Worm (Caenorhabditis elegans): Measurements from ENCODE around the gene T05A7.3.

Gene T05A7.3

ce11 chrII:4672584-4673110 is 2.9 kb upstream of the T05A7.3 start, which contains the start of the genes clec-140 and hmg-11:
Gene clec-140, plus strand, starts transcription at chrII:4673060.
Gene hmg-11, plus strand, starts transcription at chrII:4673085.
- TF ChIP-seq ham-2 (GFP tag; optimal IDR thresholded peaks at IDR 0.05) (no peak), lsy-2 (tag; optimal IDR thresholded peaks at IDR 0.05) (peak; percentile 3), tbx-8 (GFP tag; optimal IDR thresholded peaks at IDR 0.05) (no peak), nhr-237 (tag; optimal IDR thresholded peaks at IDR 0.05) (no peak), ces-1 (GFP tag; optimal IDR thresholded peaks at IDR 0.05) (peak; percentile 83), nhr-28 (tag; optimal IDR thresholded peaks at IDR 0.05) (no peak), sptf-1 (tag; optimal IDR thresholded peaks at IDR 0.05) (peak; percentile 65), elt-1 (tag; optimal IDR thresholded peaks at IDR 0.05; ENCODE audit: borderline replicate concordance, insufficient read depth) (no peak), flh-1 (GFP tag; optimal IDR thresholded peaks at IDR 0.05) (no peak), bed-3 (GFP tag; optimal IDR thresholded peaks at IDR 0.05) (no peak), ceh-43 (GFP tag; optimal IDR thresholded peaks at IDR 0.05) (peak; percentile 22), sem-2 (GFP tag; optimal IDR thresholded peaks at IDR 0.05) (no peak), ceh-83 (GFP tag; optimal IDR thresholded peaks at IDR 0.05) (no peak), lin-32 (GFP tag; optimal IDR thresholded peaks at IDR 0.05) (peak; percentile 59), lin-13 (tag; optimal IDR thresholded peaks at IDR 0.05) (peak; percentile 30), mep-1 (tag; optimal IDR thresholded peaks at IDR 0.05) (peak; percentile 90), nhr-12 (tag; optimal IDR thresholded peaks at IDR 0.05) (no peak), ceh-39 (tag; optimal IDR thresholded peaks at IDR 0.05) (peak; percentile 67), unc-120 (tag; optimal IDR thresholded peaks at IDR 0.05; ENCODE audit: poor library complexity, severe bottlenecking) (peak; percentile 43), blmp-1 (tag; optimal IDR thresholded peaks at IDR 0.05) (no peak), mab-5 (tag; optimal IDR thresholded peaks at IDR 0.05) (no peak), unc-62 (GFP tag; optimal IDR thresholded peaks at IDR 0.05) (peak; percentile 43), drap-1 (GFP tag; optimal IDR thresholded peaks at IDR 0.05) (no peak), nhr-2 (tag; optimal IDR thresholded peaks at IDR 0.05) (peak; percentile 63), nhr-76 (tag; optimal IDR thresholded peaks at IDR 0.05) (no peak), M03D4.4 (tag; optimal IDR thresholded peaks at IDR 0.05) (no peak), snpc-4 (tag; optimal IDR thresholded peaks at IDR 0.05) (no peak), pha-4 (tag; optimal IDR thresholded peaks at IDR 0.05) (peak; percentile 12), ztf-11 (tag; optimal IDR thresholded peaks at IDR 0.05) (peak; percentile 76), mls-2 (tag; optimal IDR thresholded peaks at IDR 0.05) (peak; percentile 60), cnd-1 (tag; optimal IDR thresholded peaks at IDR 0.05) (peak; percentile 91), unc-39 (tag; optimal IDR thresholded peaks at IDR 0.05) (no peak), zip-8 (tag; optimal IDR thresholded peaks at IDR 0.05) (no peak), hlh-1 (tag; optimal IDR thresholded peaks at IDR 0.05) (peak; percentile 19), elt-3 (tag; optimal IDR thresholded peaks at IDR 0.05) (no peak)

- TF ChIP-seq unc-120 (tag; optimal IDR thresholded peaks at IDR 0.05; ENCODE audit: poor library complexity, severe bottlenecking) (no peak), mls-2 (tag; optimal IDR thresholded peaks at IDR 0.05) (no peak), nhr-28 (tag; optimal IDR thresholded peaks at IDR 0.05) (no peak), flh-1 (GFP tag; optimal IDR thresholded peaks at IDR 0.05) (no peak), elt-3 (tag; optimal IDR thresholded peaks at IDR 0.05) (no peak), blmp-1 (tag; optimal IDR thresholded peaks at IDR 0.05) (no peak), sem-2 (GFP tag; optimal IDR thresholded peaks at IDR 0.05) (no peak), ceh-39 (tag; optimal IDR thresholded peaks at IDR 0.05) (no peak), ceh-83 (GFP tag; optimal IDR thresholded peaks at IDR 0.05) (no peak), ham-2 (GFP tag; optimal IDR thresholded peaks at IDR 0.05) (no peak), elt-1 (tag; optimal IDR thresholded peaks at IDR 0.05; ENCODE audit: borderline replicate concordance, insufficient read depth) (no peak), pha-4 (tag; optimal IDR thresholded peaks at IDR 0.05) (no peak), ztf-11 (tag; optimal IDR thresholded peaks at IDR 0.05) (no peak), nhr-2 (tag; optimal IDR thresholded peaks at IDR 0.05) (no peak), lsy-2 (tag; optimal IDR thresholded peaks at IDR 0.05) (no peak), ces-1 (GFP tag; optimal IDR thresholded peaks at IDR 0.05) (no peak), mep-1 (tag; optimal IDR thresholded peaks at IDR 0.05) (no peak), tbx-8 (GFP tag; optimal IDR thresholded peaks at IDR 0.05) (no peak), nhr-76 (tag; optimal IDR thresholded peaks at IDR 0.05) (no peak)
These were observed 2.3 kb upstream of the T05A7.3 start for ce11 chrII:4673242-4673641.

DNA sequence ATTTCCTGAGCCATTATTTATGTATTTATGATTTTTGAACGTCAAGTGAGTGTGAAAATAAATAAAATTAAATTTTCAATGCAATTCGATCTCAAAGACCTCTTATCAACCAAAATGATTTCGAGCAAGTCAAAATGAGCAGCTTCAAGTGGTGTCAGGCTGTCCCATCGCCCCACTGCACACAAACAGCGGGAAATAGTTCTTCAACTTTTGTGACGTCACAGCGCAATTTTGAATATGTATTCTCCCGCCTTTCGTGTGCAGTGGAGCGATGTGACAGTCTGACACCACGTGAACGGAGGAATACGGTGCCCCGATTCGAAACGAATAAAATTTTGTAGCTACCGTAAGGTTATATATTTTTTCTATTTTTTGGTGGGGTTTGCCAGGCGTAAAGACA is 1.9 kb upstream of the T05A7.3 start:
- TF ChIP-seq snpc-4 (tag; optimal IDR thresholded peaks at IDR 0.05) (no peak), unc-39 (tag; optimal IDR thresholded peaks at IDR 0.05) (no peak), drap-1 (GFP tag; optimal IDR thresholded peaks at IDR 0.05) (no peak), unc-120 (tag; optimal IDR thresholded peaks at IDR 0.05; ENCODE audit: poor library complexity, severe bottlenecking) (no peak), ceh-43 (GFP tag; optimal IDR thresholded peaks at IDR 0.05) (no peak), ceh-39 (tag; optimal IDR thresholded peaks at IDR 0.05) (no peak), lsy-2 (tag; optimal IDR thresholded peaks at IDR 0.05) (no peak), ces-1 (GFP tag; optimal IDR thresholded peaks at IDR 0.05) (no peak), blmp-1 (tag; optimal IDR thresholded peaks at IDR 0.05) (no peak)

All from whole organism, mixed stage, embryonic.